Fruit fly (Drosophila melanogaster) whole organism, pupa: Measurements from ENCODE around the gene CG31650.
A peak's percentile ranks its signal among the peaks of the same experiment; 100 is the strongest.

Experiments used
- CG10348 ChIP-seq: fragments of 200-800 bp; sonication (Bioruptor generic); IDR thresholded peaks from 2 replicates; pipeline ENCODE4 v1.3.6; 2022; ENCODE audit warnings: missing biosample characterization, missing genetic modification characterization
- CG12605 ChIP-seq: fragments of 200-800 bp; sonication (Bioruptor generic); IDR thresholded peaks from 2 replicates; pipeline ENCODE4 v1.3.6; 2022; ENCODE audit warnings: missing biosample characterization, missing genetic modification characterization
- CG13204 ChIP-seq: fragments of 200-800 bp; sonication (Bioruptor generic); optimal IDR thresholded peaks from 2 replicates; lab custom pipeline; 2018; ENCODE audit warnings: missing biosample characterization, mild to moderate bottlenecking, missing genetic modification characterization, moderate library complexity
- CG14655 ChIP-seq: fragments of 200-800 bp; sonication (Bioruptor generic); optimal IDR thresholded peaks from 3 replicates; lab custom pipeline; 2017; ENCODE audit warnings: mild to moderate bottlenecking, missing biosample characterization, missing genetic modification reagents, missing genetic modification characterization
- CG15710 ChIP-seq: fragments of 200-800 bp; sonication (Bioruptor generic); optimal IDR thresholded peaks from 2 replicates; lab custom pipeline; 2018; ENCODE audit warnings: missing biosample characterization, mild to moderate bottlenecking, missing genetic modification characterization, moderate library complexity
- CG17806 ChIP-seq: fragments of 200-800 bp; sonication (Bioruptor generic); optimal IDR thresholded peaks from 2 replicates; lab custom pipeline; 2018; ENCODE audit warnings: missing biosample characterization, mild to moderate bottlenecking, missing genetic modification characterization, moderate library complexity
- CG32121 ChIP-seq: fragments of 200-800 bp; sonication (Bioruptor generic); IDR thresholded peaks from 2 replicates; pipeline ENCODE4 v1.3.6; 2022; ENCODE audit warnings: missing biosample characterization, missing genetic modification characterization
- CG34367 ChIP-seq: fragments of 200-800 bp; sonication (Bioruptor generic); optimal IDR thresholded peaks from 2 replicates; lab custom pipeline; 2018; ENCODE audit warnings: missing biosample characterization, mild to moderate bottlenecking, missing genetic modification characterization
- CG4496 ChIP-seq: fragments of 200-800 bp; sonication (Bioruptor generic); IDR thresholded peaks from 3 replicates; pipeline ENCODE4 v1.3.6; 2022; ENCODE audit warnings: missing biosample characterization, missing genetic modification characterization
- CG8159 ChIP-seq: fragments of 200-800 bp; sonication (Bioruptor generic); optimal IDR thresholded peaks from 3 replicates; lab custom pipeline; 2018; ENCODE audit warnings: missing biosample characterization, mild to moderate bottlenecking, missing genetic modification characterization, moderate library complexity
- CG8301 ChIP-seq: fragments of 200-800 bp; sonication (Bioruptor generic); optimal IDR thresholded peaks from 2 replicates; lab custom pipeline; 2018; ENCODE audit warnings: missing biosample characterization, mild to moderate bottlenecking, missing genetic modification characterization
- CG9948 ChIP-seq: fragments of 200-800 bp; sonication (Bioruptor generic); optimal IDR thresholded peaks from 2 replicates; lab custom pipeline; 2018; ENCODE audit warnings: missing biosample characterization, mild to moderate bottlenecking, missing genetic modification characterization, moderate library complexity
- D1 ChIP-seq: fragments of 200-800 bp; sonication (Bioruptor generic); optimal IDR thresholded peaks from 2 replicates; lab custom pipeline; 2018; ENCODE audit warnings: missing biosample characterization, mild to moderate bottlenecking, missing genetic modification characterization, moderate library complexity
- EcR ChIP-seq: fragments of 200-800 bp; sonication (Bioruptor generic); optimal IDR thresholded peaks from 3 replicates; lab custom pipeline; 2019; ENCODE audit warnings: missing biosample characterization, missing genetic modification characterization, mild to moderate bottlenecking, moderate library complexity, missing genetic modification reagents
- Ets98B ChIP-seq: fragments of 200-800 bp; sonication (Bioruptor generic); IDR thresholded peaks from 2 replicates; pipeline ENCODE4 v1.3.6; 2022; ENCODE audit warnings: missing biosample characterization, missing genetic modification characterization
- Pif1A ChIP-seq: fragments of 200-800 bp; sonication (Bioruptor generic); optimal IDR thresholded peaks from 3 replicates; lab custom pipeline; 2016; ENCODE audit warnings: missing biosample characterization, missing genetic modification characterization
- Pif1B ChIP-seq: fragments of 200-800 bp; sonication (Bioruptor generic); optimal IDR thresholded peaks from 3 replicates; lab custom pipeline; 2016; ENCODE audit warnings: missing biosample characterization, missing genetic modification characterization
- Snoo ChIP-seq: fragments of 200-800 bp; sonication (Bioruptor generic); optimal IDR thresholded peaks from 3 replicates; lab custom pipeline; 2017; ENCODE audit warnings: missing biosample characterization, mild to moderate bottlenecking, missing genetic modification characterization, inconsistent platforms
- fd96Ca ChIP-seq: fragments of 200-800 bp; sonication (Bioruptor generic); IDR thresholded peaks from 3 replicates; pipeline ENCODE4 v1.3.6; 2022; ENCODE audit warnings: missing biosample characterization, missing genetic modification characterization
- gl ChIP-seq: fragments of 200-800 bp; sonication (Bioruptor generic); optimal IDR thresholded peaks from 2 replicates; lab custom pipeline; 2018; ENCODE audit warnings: missing biosample characterization, mild to moderate bottlenecking, missing genetic modification characterization
- rn ChIP-seq: fragments of 200-800 bp; sonication (Bioruptor generic); IDR thresholded peaks from 2 replicates; pipeline ENCODE4 v1.3.6; 2022; ENCODE audit warnings: missing biosample characterization, missing genetic modification characterization

Gene CG31650

dm6 chr2L:5043043-5043442 is 1.5 kb downstream of the CG31650 start, which contains the start of the genes CG33995, CG44000 and CG44001:
Gene CG33995, plus strand, starts transcription at chr2L:5043270.
Gene CG44000, plus strand, starts transcription at chr2L:5043270.
Gene CG44001, plus strand, starts transcription at chr2L:5043270.
- TF ChIP-seq CG9948 = no peak
- TF ChIP-seq Snoo (tag; lab: Kevin White, UChicago) = peak; percentile 6
- TF ChIP-seq CG14655 (GFP tag; lab: Kevin White, UChicago) = peak; percentile 1
- TF ChIP-seq CG8159 (tag; lab: Kevin White, UChicago) = peak; percentile 32
- TF ChIP-seq Pif1B (GFP tag; lab: Kevin White, UChicago) = peak; percentile 0
- no peak for TF ChIP-seq CG17806
- TF ChIP-seq gl = no peak
- TF ChIP-seq Pif1A (GFP tag; lab: Kevin White, UChicago) = peak; percentile 7
- TF ChIP-seq CG4496 (GFP tag; lab: Robert Waterston, UW) = peak; percentile 41; the same call in 2 of the 3 replicates
- TF ChIP-seq CG32121 (GFP tag; lab: Robert Waterston, UW) = no peak
- 0 out of 3 replicates have a peak, but pooled peaks have one; percentile 43 for TF ChIP-seq fd96Ca (GFP tag; lab: Robert Waterston, UW)
- TF ChIP-seq CG15710 (tag; lab: Kevin White, UChicago) = peak; percentile 18
- TF ChIP-seq EcR (GFP tag; lab: Kevin White, UChicago) = no peak
- peak; percentile 5 for TF ChIP-seq Ets98B
- no peak for TF ChIP-seq rn (GFP tag; lab: Robert Waterston, UW)
- TF ChIP-seq D1 = peak; percentile 3

dm6 chr2L:5042076-5042475 is 2.4 kb downstream of the CG31650 start:
- TF ChIP-seq gl (no peak), CG8159 (tag; lab: Kevin White, UChicago) (peak; percentile 14)

- TF ChIP-seq CG10348 (GFP tag; lab: Robert Waterston, UW) = no peak
- 0 out of 3 replicates have a peak, but pooled peaks have one; percentile 18 for TF ChIP-seq fd96Ca (GFP tag; lab: Robert Waterston, UW)
These were observed 7.1 kb downstream of the CG31650 start, which contains the start of the genes CG14042 and SP555 for dm6 chr2L:5037402-5037860. Gene CG14042, plus strand, starts transcription at chr2L:5037709. Gene SP555, plus strand, starts transcription at chr2L:5037709.

dm6 chr2L:5036120-5036519 is 8.4 kb downstream of the CG31650 start:
- TF ChIP-seq Pif1A (GFP tag; lab: Kevin White, UChicago) (no peak), fd96Ca (GFP tag; lab: Robert Waterston, UW) (no peak), CG9948 (no peak), CG13204 (GFP tag; lab: Kevin White, UChicago) (no peak), CG17806 (no peak), D1 (no peak), CG12605 (GFP tag; lab: Robert Waterston, UW) (no peak), CG32121 (GFP tag; lab: Robert Waterston, UW) (no peak), EcR (GFP tag; lab: Kevin White, UChicago) (no peak), CG4496 (GFP tag; lab: Robert Waterston, UW) (no peak), Pif1B (GFP tag; lab: Kevin White, UChicago) (no peak), gl (no peak), CG15710 (tag; lab: Kevin White, UChicago) (no peak), CG8159 (tag; lab: Kevin White, UChicago) (no peak), rn (GFP tag; lab: Robert Waterston, UW) (no peak)

DNA sequence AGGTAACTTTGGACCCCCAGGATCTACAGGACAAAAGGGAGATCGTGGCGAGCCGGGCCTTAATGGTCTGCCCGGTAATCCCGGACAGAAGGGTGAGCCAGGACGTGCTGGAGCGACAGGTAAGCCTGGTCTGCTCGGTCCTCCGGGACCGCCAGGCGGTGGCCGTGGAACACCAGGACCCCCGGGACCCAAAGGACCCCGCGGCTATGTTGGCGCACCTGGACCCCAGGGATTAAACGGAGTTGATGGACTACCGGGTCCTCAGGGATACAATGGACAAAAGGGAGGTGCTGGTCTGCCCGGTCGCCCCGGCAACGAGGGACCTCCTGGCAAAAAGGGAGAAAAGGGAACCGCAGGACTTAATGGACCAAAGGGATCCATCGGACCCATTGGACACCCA is 12.6 kb downstream of the CG31650 start:
- no peak for TF ChIP-seq Snoo (tag; lab: Kevin White, UChicago)
- no peak for TF ChIP-seq Pif1B (GFP tag; lab: Kevin White, UChicago)
- no peak for TF ChIP-seq fd96Ca (GFP tag; lab: Robert Waterston, UW)
- no peak for TF ChIP-seq EcR (GFP tag; lab: Kevin White, UChicago)
- TF ChIP-seq CG8301 (tag; lab: Kevin White, UChicago) = no peak
- no peak for TF ChIP-seq CG12605 (GFP tag; lab: Robert Waterston, UW)
- no peak for TF ChIP-seq CG4496 (GFP tag; lab: Robert Waterston, UW)
- no peak for TF ChIP-seq CG17806
- TF ChIP-seq CG14655 (GFP tag; lab: Kevin White, UChicago) = no peak
- no peak for TF ChIP-seq gl
- TF ChIP-seq CG15710 (tag; lab: Kevin White, UChicago) = no peak
- no peak for TF ChIP-seq CG8159 (tag; lab: Kevin White, UChicago)
- no peak for TF ChIP-seq CG9948
- no peak for TF ChIP-seq CG13204 (GFP tag; lab: Kevin White, UChicago)
- no peak for TF ChIP-seq CG10348 (GFP tag; lab: Robert Waterston, UW)
- TF ChIP-seq Ets98B = no peak

dm6 chr2L:5031399-5031798 is 13.1 kb downstream of the CG31650 start:
- no peak for TF ChIP-seq fd96Ca (GFP tag; lab: Robert Waterston, UW)
- no peak for TF ChIP-seq D1
- TF ChIP-seq Ets98B = no peak
- no peak for TF ChIP-seq CG8301 (tag; lab: Kevin White, UChicago)
- no peak for TF ChIP-seq CG4496 (GFP tag; lab: Robert Waterston, UW)
- no peak for TF ChIP-seq CG17806
- no peak for TF ChIP-seq gl
- no peak for TF ChIP-seq Snoo (tag; lab: Kevin White, UChicago)
- no peak for TF ChIP-seq rn (GFP tag; lab: Robert Waterston, UW)
- no peak for TF ChIP-seq EcR (GFP tag; lab: Kevin White, UChicago)
- TF ChIP-seq CG14655 (GFP tag; lab: Kevin White, UChicago) = no peak
- no peak for TF ChIP-seq Pif1A (GFP tag; lab: Kevin White, UChicago)
- no peak for TF ChIP-seq CG32121 (GFP tag; lab: Robert Waterston, UW)
- no peak for TF ChIP-seq CG15710 (tag; lab: Kevin White, UChicago)
- no peak for TF ChIP-seq CG34367 (tag; lab: Kevin White, UChicago)
- TF ChIP-seq CG9948 = no peak
- TF ChIP-seq Pif1B (GFP tag; lab: Kevin White, UChicago) = no peak
- TF ChIP-seq CG12605 (GFP tag; lab: Robert Waterston, UW) = no peak
- no peak for TF ChIP-seq CG8159 (tag; lab: Kevin White, UChicago)
